Worm (Caenorhabditis elegans) whole organism, L1 larva: ENCODE measurements around the gene hpk-1.
A peak's percentile ranks its signal among the peaks of the same experiment; 100 is the strongest.

Experiments
- C16A3.4 ChIP-seq: fragments of 150-350 bp; optimal IDR thresholded peaks from 2 replicates; lab custom pipeline; 2014; ENCODE audit warnings: missing biosample characterization, missing genetic modification characterization
- F16B12.6 ChIP-seq: fragments of 150-350 bp; optimal IDR thresholded peaks from 2 replicates; lab custom pipeline; 2014; ENCODE audit warnings: missing biosample characterization, missing genetic modification characterization
- ceh-63 ChIP-seq: fragments of 200-800 bp; sonication (Bioruptor generic); optimal IDR thresholded peaks from 2 replicates; lab custom pipeline; 2018; ENCODE audit warnings: mild to moderate bottlenecking, missing genetic modification characterization, missing compliant biosample characterization
- ceh-82 ChIP-seq, 3 experiments: fragments of 150-350 bp in 1 of 3; sonication (generic microtip) in 2 of 3; optimal IDR thresholded peaks; 2 replicates each; lab custom pipeline; 2014 to 2017; ENCODE audit warnings: missing biosample characterization in 3 of 3, missing genetic modification characterization in 3 of 3
- dpl-1 ChIP-seq, 3 experiments: fragments of 150-350 bp in 2 of 3; sonication (generic microtip) in 1 of 3; optimal IDR thresholded peaks; 2 replicates each; lab custom pipeline; 2014 to 2017; ENCODE audit warnings: missing biosample characterization in 3 of 3, missing genetic modification characterization in 3 of 3, missing genetic modification reagents in 3 of 3
- efl-1 ChIP-seq, 4 experiments: fragments of 150-350 bp; optimal IDR thresholded peaks in 3 of 4; peaks in 1 of 4; 1 replicate in 1 of 4; 2 replicates in 3 of 4; lab custom pipeline; 2014; ENCODE audit warnings: missing biosample characterization in 2 of 4, missing genetic modification characterization in 2 of 4, missing genetic modification reagents in 2 of 4
- egl-13 ChIP-seq: sonication (generic microtip); optimal IDR thresholded peaks from 2 replicates; lab custom pipeline; 2016; ENCODE audit warnings: missing genotype, missing genetic modification reagents, missing genetic modification characterization, missing compliant biosample characterization
- egl-27 ChIP-seq, 2 experiments: fragments of 150-350 bp in 1 of 2; sonication (generic microtip); optimal IDR thresholded peaks; 3 replicates each; lab custom pipeline; 2017 to 2018; ENCODE audit warnings: missing biosample characterization in 2 of 2, missing genetic modification characterization in 2 of 2, missing genetic modification reagents in 2 of 2
- ets-5 ChIP-seq: fragments of 200-800 bp; sonication (Bioruptor generic); IDR thresholded peaks from 2 replicates; pipeline ENCODE4 v1.3.6; 2022; ENCODE audit warnings: missing genetic modification characterization, missing compliant biosample characterization
- fkh-10 ChIP-seq: sonication (generic microtip); optimal IDR thresholded peaks from 2 replicates; lab custom pipeline; 2017; ENCODE audit warnings: missing biosample characterization, missing genetic modification reagents, missing genetic modification characterization
- fkh-8 ChIP-seq: sonication (generic microtip); optimal IDR thresholded peaks from 2 replicates; lab custom pipeline; 2016; ENCODE audit warnings: mild to moderate bottlenecking, missing genetic modification characterization, missing compliant biosample characterization
- hpl-2 ChIP-seq: fragments of 150-350 bp; optimal IDR thresholded peaks from 2 replicates; lab custom pipeline; 2014; ENCODE audit warnings: missing biosample characterization, missing genetic modification reagents, missing genetic modification characterization
- irx-1 ChIP-seq: sonication (generic microtip); optimal IDR thresholded peaks from 2 replicates; lab custom pipeline; 2016; ENCODE audit warnings: missing genetic modification characterization, missing compliant biosample characterization
- lin-13 ChIP-seq: fragments of 150-350 bp; optimal IDR thresholded peaks from 2 replicates; lab custom pipeline; 2014; ENCODE audit warnings: missing biosample characterization, missing genetic modification reagents, missing genetic modification characterization
- lin-14 ChIP-seq: fragments of 200-800 bp; sonication (Bioruptor generic); optimal IDR thresholded peaks from 2 replicates; lab custom pipeline; 2018; ENCODE audit warnings: mild to moderate bottlenecking, missing genetic modification characterization, moderate library complexity, missing compliant biosample characterization
- lin-35 ChIP-seq, 2 experiments: fragments of 150-350 bp; optimal IDR thresholded peaks; 2 replicates each; lab custom pipeline; 2014; ENCODE audit warnings: missing biosample characterization in 2 of 2, missing genetic modification characterization in 2 of 2, missing genetic modification reagents in 2 of 2
- lin-39 ChIP-seq: fragments of 150-350 bp; optimal IDR thresholded peaks from 2 replicates; lab custom pipeline; 2014; ENCODE audit warnings: missing biosample characterization, missing genetic modification reagents, missing genetic modification characterization
- lsy-2 ChIP-seq, 2 experiments: fragments of 150-350 bp; optimal IDR thresholded peaks; 2 replicates each; lab custom pipeline; 2014; ENCODE audit warnings: missing biosample characterization in 2 of 2, missing genetic modification characterization in 2 of 2
- mab-9 ChIP-seq: fragments of 200-800 bp; sonication (Bioruptor generic); IDR thresholded peaks from 2 replicates; pipeline ENCODE4 v1.3.6; 2022; ENCODE audit warnings: missing genetic modification reagents, missing genetic modification characterization, missing compliant biosample characterization
- mep-1 ChIP-seq: fragments of 150-350 bp; optimal IDR thresholded peaks from 2 replicates; lab custom pipeline; 2014; ENCODE audit warnings: missing biosample characterization, missing genetic modification characterization
- nhr-19 ChIP-seq: fragments of 200-800 bp; sonication (Bioruptor generic); conservative IDR thresholded peaks from 2 replicates; pipeline ENCODE4 v1.3.6; 2022; ENCODE audit warnings: missing genetic modification characterization, missing compliant biosample characterization
- nhr-20 ChIP-seq: sonication (generic microtip); optimal IDR thresholded peaks from 2 replicates; lab custom pipeline; 2016; ENCODE audit warnings: mild to moderate bottlenecking, missing genetic modification characterization, missing compliant biosample characterization
- nhr-28 ChIP-seq: fragments of 150-350 bp; optimal IDR thresholded peaks from 2 replicates; lab custom pipeline; 2014; ENCODE audit warnings: missing biosample characterization, missing genetic modification characterization
- nhr-71 ChIP-seq: sonication (generic microtip); optimal IDR thresholded peaks from 2 replicates; lab custom pipeline; 2016; ENCODE audit warnings: mild to moderate bottlenecking, missing genetic modification characterization, moderate library complexity, missing compliant biosample characterization
- nhr-76 ChIP-seq: sonication (generic microtip); optimal IDR thresholded peaks from 2 replicates; lab custom pipeline; 2017; ENCODE audit warnings: missing biosample characterization, missing genetic modification characterization
- nhr-77 ChIP-seq: fragments of 150-350 bp; optimal IDR thresholded peaks from 2 replicates; lab custom pipeline; 2014; ENCODE audit warnings: missing biosample characterization, missing genetic modification characterization
- nhr-84 ChIP-seq: sonication (generic microtip); optimal IDR thresholded peaks from 2 replicates; lab custom pipeline; 2017; ENCODE audit warnings: missing biosample characterization, missing genetic modification characterization
- nhr-85 ChIP-seq: sonication (generic microtip); peaks from one replicate; lab custom pipeline; 2016; ENCODE audit warnings: missing genetic modification characterization, inconsistent platforms, missing compliant biosample characterization
- pax-3 ChIP-seq: fragments of 200-800 bp; sonication (Bioruptor generic); optimal IDR thresholded peaks from 2 replicates; lab custom pipeline; 2018; ENCODE audit warnings: mild to moderate bottlenecking, missing genetic modification characterization, moderate library complexity, missing compliant biosample characterization
- rnt-1 ChIP-seq: sonication (generic microtip); optimal IDR thresholded peaks from 2 replicates; lab custom pipeline; 2016; ENCODE audit warnings: mild to moderate bottlenecking, missing genetic modification characterization, moderate library complexity, missing compliant biosample characterization
- snu-23 ChIP-seq: sonication (generic microtip); optimal IDR thresholded peaks from 2 replicates; lab custom pipeline; 2016; ENCODE audit warnings: missing genetic modification characterization, missing compliant biosample characterization
- tlp-1 ChIP-seq: fragments of 150-350 bp; optimal IDR thresholded peaks from 2 replicates; lab custom pipeline; 2014; ENCODE audit warnings: missing biosample characterization, missing genetic modification characterization
- xbp-1 ChIP-seq: sonication (generic microtip); optimal IDR thresholded peaks from 2 replicates; lab custom pipeline; 2016; ENCODE audit warnings: missing genetic modification characterization, missing compliant biosample characterization
- zag-1 ChIP-seq: fragments of 150-350 bp; optimal IDR thresholded peaks from 2 replicates; lab custom pipeline; 2014; ENCODE audit warnings: missing biosample characterization, missing genetic modification characterization
- zip-4 ChIP-seq: fragments of 200-800 bp; sonication (Bioruptor generic); optimal IDR thresholded peaks from 2 replicates; lab custom pipeline; 2018; ENCODE audit warnings: mild to moderate bottlenecking, missing genetic modification characterization, moderate library complexity, missing compliant biosample characterization

Gene hpk-1

ce11 chrX:4260297-4260696, 43.2 kb upstream of the hpk-1 start, which contains the start of gene C52B9.4 (continued):
- TF ChIP-seq egl-27 (tag; optimal IDR thresholded peaks at IDR 0.05; lab: Kevin White, UChicago) (no peak), snu-23 (GFP tag; lab: Kevin White, UChicago) (peak; percentile 63), nhr-71 (peak; percentile 61), nhr-20 (tag; lab: Kevin White, UChicago) (peak; percentile 49), mep-1 (tag; lab: Kevin White, UChicago) (peak; percentile 29), lsy-2 (tag; optimal IDR thresholded peaks at IDR 0.05; lab: Kevin White, UChicago) (peak; percentile 34 to 45), zag-1 (tag; lab: Kevin White, UChicago) (no peak), nhr-84 (no peak), fkh-8 (tag; lab: Kevin White, UChicago) (peak; percentile 24), lin-35 (GFP tag; optimal IDR thresholded peaks at IDR 0.05; lab: Kevin White, UChicago) (peak in 1 of 2 experiments; percentile 58), nhr-76 (tag; lab: Kevin White, UChicago) (no peak), irx-1 (peak; percentile 45), C16A3.4 (tag; lab: Kevin White, UChicago) (peak; percentile 45), ceh-82 (tag; optimal IDR thresholded peaks at IDR 0.05; lab: Kevin White, UChicago) (peak in 2 of 3 experiments; percentile 14 to 35), egl-13 (tag; lab: Kevin White, UChicago) (peak; percentile 31), lin-39 (tag; lab: Kevin White, UChicago) (no peak), nhr-19 (GFP tag; lab: Robert Waterston, UW) (peak; percentile 56), lin-13 (no peak)

- TF ChIP-seq hpl-2 (no peak), C16A3.4 (tag; lab: Kevin White, UChicago) (no peak), mab-9 (GFP tag; lab: Robert Waterston, UW) (no peak), nhr-28 (tag; lab: Kevin White, UChicago) (no peak), ets-5 (GFP tag; lab: Robert Waterston, UW) (no peak), nhr-85 (tag; lab: Kevin White, UChicago) (no peak), fkh-8 (tag; lab: Kevin White, UChicago) (no peak), pax-3 (tag; lab: Kevin White, UChicago) (no peak), nhr-77 (tag; lab: Kevin White, UChicago) (no peak), tlp-1 (tag; lab: Kevin White, UChicago) (no peak)
- TF ChIP-seq, all 84 proteins: peak for 0
Observed at ce11 chrX:4256761-4257160, 39.7 kb upstream of the hpk-1 start, which contains the start of gene srv-6. Gene srv-6 (plus strand): TSS chrX:4257061.

ce11 chrX:4255366-4255765, 38.3 kb upstream of the hpk-1 start:
- TF ChIP-seq ceh-82 (tag; optimal IDR thresholded peaks at IDR 0.05; lab: Kevin White, UChicago) = no peak

- no peak for TF ChIP-seq efl-1 (optimal IDR thresholded peaks at IDR 0.05; lab: Kevin White, UChicago)
- TF ChIP-seq efl-1 (GFP tag; optimal IDR thresholded peaks at IDR 0.05 in 1 of 2; lab: Kevin White, UChicago) = peak in 1 of 2 experiments; percentile 32
- peak; percentile 30 for TF ChIP-seq F16B12.6 (tag; lab: Kevin White, UChicago)
- TF ChIP-seq rnt-1 (tag; lab: Kevin White, UChicago) = peak; percentile 29
- peak; percentile 26 for TF ChIP-seq mep-1 (tag; lab: Kevin White, UChicago)
- peak in 1 of 2 experiments; percentile 24 for TF ChIP-seq lsy-2 (tag; optimal IDR thresholded peaks at IDR 0.05; lab: Kevin White, UChicago)
- TF ChIP-seq nhr-20 (tag; lab: Kevin White, UChicago) = peak; percentile 2
- TF ChIP-seq fkh-10 (GFP tag; lab: Kevin White, UChicago) = no peak
- TF ChIP-seq nhr-71 = peak; percentile 29
- peak; percentile 68 for TF ChIP-seq nhr-85 (tag; lab: Kevin White, UChicago)
- TF ChIP-seq lin-35 (GFP tag; optimal IDR thresholded peaks at IDR 0.05; lab: Kevin White, UChicago) = peak in 1 of 2 experiments; percentile 53
- no peak for TF ChIP-seq zip-4 (GFP tag; lab: Kevin White, UChicago)
- TF ChIP-seq dpl-1 (GFP tag; optimal IDR thresholded peaks at IDR 0.05; lab: Kevin White, UChicago) = peak in 2 of 3 experiments; percentile 16 to 34
- TF ChIP-seq lin-14 = peak; percentile 67
- TF ChIP-seq xbp-1 (tag; lab: Kevin White, UChicago) = peak; percentile 11
- TF ChIP-seq lin-39 (tag; lab: Kevin White, UChicago) = no peak
- peak; percentile 49 for TF ChIP-seq snu-23 (GFP tag; lab: Kevin White, UChicago)
- TF ChIP-seq ceh-63 = no peak
Observed at ce11 chrX:4254782-4255181, 37.7 kb upstream of the hpk-1 start, which contains the start of gene taf-11.1. Gene taf-11.1 (plus strand): TSS chrX:4255170.
